Worm (Caenorhabditis elegans): Measurements from ENCODE around the gene sluh-7.

Gene sluh-7

ce11 chrV:10323537-10323936, 32.1 kb downstream of the sluh-7 start:
- TF ChIP-seq unc-62 (GFP tag; optimal IDR thresholded peaks at IDR 0.05 in 1 of 2) (peak in 1 of 2 experiments; percentile 97), unc-62 (tag; optimal IDR thresholded peaks at IDR 0.05) (no peak), lsy-2 (tag; optimal IDR thresholded peaks at IDR 0.05) (no peak), mxl-2 (GFP tag; conservative IDR thresholded peaks at IDR 0.05) (no peak)

ce11 chrV:10320101-10320761, 35.4 kb downstream of the sluh-7 start, which contains the start of the genes gna-1 and B0024.13:
Gene gna-1 (minus strand): TSS chrV:10320151.
Gene B0024.13 (plus strand): TSS chrV:10320711.
- TF ChIP-seq dmd-6 (GFP tag; IDR thresholded peaks at IDR 0.05) (peak; percentile 47; the same call in 1 of the 2 replicates), egl-27 (tag; optimal IDR thresholded peaks at IDR 0.05) (no peak), ceh-44 (GFP tag; IDR thresholded peaks at IDR 0.05) (0 out of 2 replicates have a peak, but pooled peaks have one; percentile 45), rbr-2 (tag; optimal IDR thresholded peaks at IDR 0.05) (peak; percentile 36), madf-9 (GFP tag; conservative IDR thresholded peaks at IDR 0.05) (no peak), hlh-30 (tag; optimal IDR thresholded peaks at IDR 0.05; ENCODE audit: insufficient read depth) (no peak), duxl-1 (tag; optimal IDR thresholded peaks at IDR 0.05; ENCODE audit: poor library complexity) (peak; percentile 35), dpl-1 (GFP tag; optimal IDR thresholded peaks at IDR 0.05) (peak; percentile 61), pha-4 (GFP tag; IDR thresholded peaks at IDR 0.05) (no peak), pha-4 (tag; optimal IDR thresholded peaks at IDR 0.05) (peak; percentile 21), hif-1 (tag; optimal IDR thresholded peaks at IDR 0.05) (peak in 1 of 2 experiments; percentile 83), php-3 (GFP tag; IDR thresholded peaks at IDR 0.05) (no peak), mes-2 (tag; optimal IDR thresholded peaks at IDR 0.05; ENCODE audit: poor library complexity, severe bottlenecking) (peak; percentile 98), daf-16 (GFP tag; optimal IDR thresholded peaks at IDR 0.05) (no peak), daf-16 (tag; optimal IDR thresholded peaks at IDR 0.05) (no peak), set-16 (GFP tag; IDR thresholded peaks at IDR 0.05) (no peak), ZK337.2 (GFP tag; IDR thresholded peaks at IDR 0.05) (peak; percentile 18; the same call in 1 of the 2 replicates), zip-2 (tag; optimal IDR thresholded peaks at IDR 0.05) (no peak), lin-1 (GFP tag; IDR thresholded peaks at IDR 0.05) (no peak), dmd-9 (GFP tag; IDR thresholded peaks at IDR 0.05) (0 out of 2 replicates have a peak, but pooled peaks have one; percentile 49), spr-3 (GFP tag; optimal IDR thresholded peaks at IDR 0.05) (no peak), F44E2.7 (GFP tag; IDR thresholded peaks at IDR 0.05) (no peak), zip-11 (GFP tag; IDR thresholded peaks at IDR 0.05) (no peak), unc-130 (GFP tag; optimal IDR thresholded peaks at IDR 0.05) (peak; percentile 87), cey-2 (tag; optimal IDR thresholded peaks at IDR 0.05; ENCODE audit: borderline replicate concordance, insufficient read depth) (no peak), nhr-6 (tag; optimal IDR thresholded peaks at IDR 0.05) (no peak), zag-1 (tag; optimal IDR thresholded peaks at IDR 0.05) (no peak)

ce11 chrV:10319434-10319833, 36.2 kb downstream of the sluh-7 start, which contains the start of gene B0024.11:
Gene B0024.11 (minus strand): TSS chrV:10319534.
- TF ChIP-seq pqm-1 (tag; optimal IDR thresholded peaks at IDR 0.05): no peak
- TF ChIP-seq sdz-12 (GFP tag; optimal IDR thresholded peaks at IDR 0.05): no peak
- no peak for TF ChIP-seq saeg-2 (GFP tag; IDR thresholded peaks at IDR 0.05)
- TF ChIP-seq lin-1 (GFP tag; IDR thresholded peaks at IDR 0.05): no peak
- no peak for TF ChIP-seq nhr-102 (tag; optimal IDR thresholded peaks at IDR 0.05)

- TF ChIP-seq hlh-30 (tag; optimal IDR thresholded peaks at IDR 0.05; ENCODE audit: insufficient read depth) (no peak), aha-1 (tag) (peak; percentile 67)
Observed at ce11 chrV:10317294-10317693, 38.3 kb downstream of the sluh-7 start, which contains the start of gene asps-1. Gene asps-1 (minus strand): TSS chrV:10317394.

Measured in whole organism, L4 larva.